Fruit fly (Drosophila melanogaster) whole organism: ENCODE data around the gene DIP-eta.

Source experiments
- CG8478 ChIP-seq: fragments of >200 bp; optimal IDR thresholded peaks from 2 replicates; lab custom pipeline; 2018; ENCODE audit warnings: inconsistent platforms
- Dll ChIP-seq: fragments of >200 bp; optimal IDR thresholded peaks from 2 replicates; lab custom pipeline; 2017
- usp ChIP-seq: fragments of >200 bp; optimal IDR thresholded peaks from 2 replicates; lab custom pipeline; 2017; ENCODE audit warnings: missing biosample characterization, missing genetic modification characterization, mixed read lengths

DNA sequence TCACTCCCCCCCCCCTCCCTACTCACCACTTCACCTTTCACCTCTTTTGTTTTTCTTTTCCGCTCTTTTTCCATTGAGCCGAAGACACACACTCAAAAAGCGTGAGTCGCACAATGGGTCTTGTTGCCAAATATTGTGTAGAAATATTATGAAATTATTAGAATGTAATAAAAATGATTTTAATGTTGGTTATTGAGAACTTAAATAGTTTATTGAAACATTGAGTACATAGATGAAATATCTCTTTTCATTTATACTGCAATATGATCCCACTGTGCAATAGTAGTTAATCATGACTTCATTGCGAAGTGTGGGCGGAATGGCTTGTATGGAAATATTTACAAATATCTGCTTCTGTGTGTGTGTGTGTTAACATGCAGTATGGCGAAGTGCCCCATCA is 50.6 kb downstream of the DIP-eta start:
- TF ChIP-seq usp (no peak), CG8478 (lab: Kevin White, UChicago) (no peak), Dll (lab: Kevin White, UChicago) (no peak)
